Worm (Caenorhabditis elegans) whole organism, L2 larva: Measurements from ENCODE around the gene dmsr-1.

ENCODE experiments used
- F13H6.1 ChIP-seq: sonication (generic microtip); optimal IDR thresholded peaks from 2 replicates; lab custom pipeline; 2016; ENCODE audit warnings: missing genetic modification characterization, missing compliant biosample characterization
- blmp-1 ChIP-seq: sonication (generic microtip); optimal IDR thresholded peaks from 2 replicates; lab custom pipeline; 2017; ENCODE audit warnings: missing genetic modification characterization, mild to moderate bottlenecking, missing compliant biosample characterization, antibody characterized with exemption, moderate library complexity; ENCODE audit not compliant: insufficient read depth
- ceh-16 ChIP-seq: fragments of 150-350 bp; optimal IDR thresholded peaks from 2 replicates; lab custom pipeline; 2014; ENCODE audit warnings: missing biosample characterization, missing genetic modification characterization
- ceh-82 ChIP-seq: fragments of 150-350 bp; optimal IDR thresholded peaks from 2 replicates; lab custom pipeline; 2014; ENCODE audit warnings: missing biosample characterization, missing genetic modification characterization
- elt-1 ChIP-seq: fragments of 150-350 bp; optimal IDR thresholded peaks from 2 replicates; lab custom pipeline; 2014; ENCODE audit warnings: missing biosample characterization, missing genetic modification characterization
- elt-3 ChIP-seq: sonication (generic microtip); optimal IDR thresholded peaks from 2 replicates; lab custom pipeline; 2017; ENCODE audit warnings: missing biosample characterization, missing genetic modification characterization
- mab-5 ChIP-seq: fragments of 150-350 bp; optimal IDR thresholded peaks from 2 replicates; lab custom pipeline; 2014; ENCODE audit warnings: missing biosample characterization, missing genetic modification characterization
- mbf-1 ChIP-seq: sonication (generic microtip); optimal IDR thresholded peaks from 2 replicates; lab custom pipeline; 2017; ENCODE audit warnings: missing biosample characterization, missing genetic modification characterization
- nhr-11 ChIP-seq: fragments of 150-350 bp; optimal IDR thresholded peaks from 2 replicates; lab custom pipeline; 2014; ENCODE audit warnings: missing biosample characterization, missing genetic modification characterization
- nhr-23 ChIP-seq: fragments of 150-350 bp; optimal IDR thresholded peaks from 2 replicates; lab custom pipeline; 2014; ENCODE audit warnings: missing biosample characterization, missing genetic modification reagents, missing genetic modification characterization
- nhr-6 ChIP-seq: fragments of 150-350 bp; optimal IDR thresholded peaks from 2 replicates; lab custom pipeline; 2014; ENCODE audit warnings: missing biosample characterization, missing genetic modification characterization
- nhr-77 ChIP-seq: fragments of 150-350 bp; optimal IDR thresholded peaks from 2 replicates; lab custom pipeline; 2014; ENCODE audit warnings: missing biosample characterization, missing genetic modification characterization
- skn-1 ChIP-seq: sonication (generic microtip); optimal IDR thresholded peaks from 2 replicates; lab custom pipeline; 2017; ENCODE audit warnings: missing biosample characterization, missing genetic modification characterization
- zag-1 ChIP-seq: fragments of 150-350 bp; optimal IDR thresholded peaks from 2 replicates; lab custom pipeline; 2014; ENCODE audit warnings: missing biosample characterization, missing genetic modification characterization

DNA sequence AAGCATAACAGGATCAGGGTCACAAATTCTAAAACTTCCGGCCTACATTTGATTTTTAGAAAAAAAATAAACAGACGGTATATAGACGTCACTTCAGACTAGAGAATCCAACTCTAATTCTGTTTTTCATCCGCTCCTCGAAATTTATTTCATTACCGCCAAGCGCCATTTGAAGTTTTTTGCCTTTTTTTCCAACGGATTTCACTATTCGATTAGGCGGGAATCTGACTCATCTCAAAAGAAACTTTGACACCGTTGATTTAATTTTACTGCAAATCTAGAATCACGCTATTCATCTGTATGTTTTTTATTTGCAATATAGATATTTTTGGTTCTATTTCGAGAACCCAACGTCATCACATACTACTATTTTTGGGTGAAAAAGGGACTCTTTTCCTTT is 7.7 kb upstream of the dmsr-1 start:
- TF ChIP-seq F13H6.1 (tag; lab: Kevin White, UChicago) (no peak), ceh-82 (tag; lab: Kevin White, UChicago) (no peak), mab-5 (no peak), blmp-1 (no peak), elt-3 (no peak), ceh-16 (tag; lab: Kevin White, UChicago) (no peak), skn-1 (tag; lab: Kevin White, UChicago) (no peak), mbf-1 (no peak), nhr-23 (tag; lab: Kevin White, UChicago) (no peak), nhr-77 (tag; lab: Kevin White, UChicago) (no peak), zag-1 (tag; lab: Kevin White, UChicago) (no peak), elt-1 (tag; lab: Kevin White, UChicago) (no peak), nhr-11 (tag; lab: Kevin White, UChicago) (no peak), nhr-6 (no peak)
